Worm (Caenorhabditis elegans) whole organism, young adult: ENCODE measurements around the gene C38C3.3.

ENCODE experiments used
- T07F8.4 ChIP-seq: sonication (generic microtip); optimal IDR thresholded peaks from 2 replicates; lab custom pipeline; 2016; ENCODE audit warnings: mild to moderate bottlenecking, missing genetic modification characterization, moderate library complexity, missing compliant biosample characterization
- ama-1 ChIP-seq, 3 experiments: fragments of 150-350 bp in 1 of 3; sonication (generic microtip) in 2 of 3; optimal IDR thresholded peaks; 2 replicates each; lab custom pipeline; 2014 to 2018; ENCODE audit warnings: missing biosample characterization in 2 of 3, missing genetic modification characterization in 2 of 3, missing genetic modification reagents in 2 of 3
- ccch-3 ChIP-seq: fragments of 200-800 bp; sonication (Bioruptor generic); optimal IDR thresholded peaks from 2 replicates; lab custom pipeline; 2018; ENCODE audit warnings: mild to moderate bottlenecking, missing genetic modification characterization, missing compliant biosample characterization
- ceh-100 ChIP-seq: fragments of 200-800 bp; sonication (Bioruptor generic); IDR thresholded peaks from 2 replicates; pipeline ENCODE4 v1.3.6; 2022; ENCODE audit warnings: missing genetic modification reagents, missing genetic modification characterization, missing compliant biosample characterization
- efl-1 ChIP-seq: fragments of 150-350 bp; optimal IDR thresholded peaks from 2 replicates; lab custom pipeline; 2014; ENCODE audit warnings: missing biosample characterization, missing genetic modification reagents, missing genetic modification characterization
- gei-17 ChIP-seq: fragments of 200-800 bp; sonication (Bioruptor generic); optimal IDR thresholded peaks from 2 replicates; lab custom pipeline; 2018; ENCODE audit warnings: mild to moderate bottlenecking, missing genetic modification characterization, missing compliant biosample characterization
- hmg-20 ChIP-seq: fragments of 200-800 bp; sonication (Bioruptor generic); IDR thresholded peaks from 2 replicates; pipeline ENCODE4 v1.3.6; 2022; ENCODE audit warnings: missing genetic modification reagents, missing genetic modification characterization, missing compliant biosample characterization
- nfya-1 ChIP-seq: sonication (generic microtip); optimal IDR thresholded peaks from 2 replicates; lab custom pipeline; 2017; ENCODE audit warnings: antibody characterized with exemption, missing compliant biosample characterization, missing genetic modification characterization, borderline replicate concordance; ENCODE audit not compliant: insufficient read depth
- nhr-80 ChIP-seq: sonication (generic microtip); optimal IDR thresholded peaks from 2 replicates; lab custom pipeline; 2016; ENCODE audit warnings: missing genetic modification characterization, missing compliant biosample characterization
- unc-62 ChIP-seq: fragments of 150-350 bp; optimal IDR thresholded peaks from 2 replicates; lab custom pipeline; 2014; ENCODE audit warnings: missing biosample characterization, missing genetic modification reagents, missing genetic modification characterization

- no peak for TF ChIP-seq hmg-20 (GFP tag; lab: Robert Waterston, UW)
- no peak for TF ChIP-seq T07F8.4 (tag; lab: Kevin White, UChicago)
- TF ChIP-seq nfya-1, result no peak
- no peak for TF ChIP-seq ama-1 (optimal IDR thresholded peaks at IDR 0.05; lab: Kevin White, UChicago)
- TF ChIP-seq ama-1 (GFP tag; optimal IDR thresholded peaks at IDR 0.05; lab: Kevin White, UChicago), result no peak
- no peak for TF ChIP-seq ccch-3 (GFP tag; lab: Kevin White, UChicago)
- no peak for TF ChIP-seq efl-1 (GFP tag; lab: Kevin White, UChicago)
- no peak for TF ChIP-seq ceh-100 (GFP tag; lab: Robert Waterston, UW)
- peak; percentile 39 for TF ChIP-seq nhr-80 (tag; lab: Kevin White, UChicago)
- TF ChIP-seq gei-17, result no peak
- no peak for TF ChIP-seq unc-62 (GFP tag; lab: Kevin White, UChicago)
These were observed 22.9 kb upstream of the C38C3.3 start for ce11 chrV:1472569-1472968.
